Worm (Caenorhabditis elegans) whole organism, early embryonic: ENCODE measurements around the gene agmo-1.

Experiments used
- B0310.2 ChIP-seq: sonication (generic microtip); optimal IDR thresholded peaks from 2 replicates; lab custom pipeline; 2016; ENCODE audit warnings: mild to moderate bottlenecking, missing genetic modification characterization, missing compliant biosample characterization
- F13C5.2 ChIP-seq: sonication (generic microtip); optimal IDR thresholded peaks from 2 replicates; lab custom pipeline; 2017; ENCODE audit warnings: mild to moderate bottlenecking, missing genetic modification characterization, inconsistent platforms, missing compliant biosample characterization
- aly-1 ChIP-seq: sonication (generic microtip); optimal IDR thresholded peaks from 2 replicates; lab custom pipeline; 2016; ENCODE audit warnings: missing genetic modification characterization, missing compliant biosample characterization
- ama-1 ChIP-seq: fragments of 150-350 bp; optimal IDR thresholded peaks from 2 replicates; lab custom pipeline; 2014
- ceh-13 ChIP-seq: fragments of 200-800 bp; sonication (Bioruptor generic); optimal IDR thresholded peaks from 2 replicates; lab custom pipeline; 2018; ENCODE audit warnings: mild to moderate bottlenecking, missing genetic modification characterization, missing compliant biosample characterization
- ceh-36 ChIP-seq: sonication (generic microtip); optimal IDR thresholded peaks from 2 replicates; lab custom pipeline; 2016; ENCODE audit warnings: missing genetic modification characterization, inconsistent platforms, missing compliant biosample characterization
- ets-7 ChIP-seq: sonication (generic microtip); optimal IDR thresholded peaks from 2 replicates; lab custom pipeline; 2016; ENCODE audit warnings: missing genotype, missing genetic modification characterization, missing compliant biosample characterization
- flt-1 ChIP-seq: fragments of 200-800 bp; sonication (Bioruptor generic); IDR thresholded peaks from 2 replicates; pipeline ENCODE4 v1.3.6; 2022; ENCODE audit warnings: missing genetic modification characterization, missing compliant biosample characterization
- hmbx-1 ChIP-seq: sonication (generic microtip); optimal IDR thresholded peaks from 2 replicates; lab custom pipeline; 2016; ENCODE audit warnings: mild to moderate bottlenecking, missing genetic modification characterization, missing compliant biosample characterization
- hmg-4 ChIP-seq: fragments of 200-800 bp; sonication (Bioruptor generic); optimal IDR thresholded peaks from 2 replicates; lab custom pipeline; 2018; ENCODE audit warnings: mild to moderate bottlenecking, missing genetic modification characterization, missing compliant biosample characterization
- hnd-1 ChIP-seq: sonication (generic microtip); optimal IDR thresholded peaks from 2 replicates; lab custom pipeline; 2016; ENCODE audit warnings: missing genetic modification characterization, missing compliant biosample characterization
- pes-1 ChIP-seq: fragments of 200-800 bp; sonication (Bioruptor generic); IDR thresholded peaks from 2 replicates; pipeline ENCODE4 v1.3.6; 2022; ENCODE audit warnings: missing genetic modification reagents, missing genetic modification characterization, missing compliant biosample characterization
- scrt-1 ChIP-seq: fragments of 200-800 bp; sonication (Bioruptor generic); IDR thresholded peaks from 2 replicates; pipeline ENCODE4 v1.3.6; 2022; ENCODE audit warnings: missing genetic modification characterization, missing compliant biosample characterization
- sea-1 ChIP-seq: fragments of 200-800 bp; sonication (Bioruptor generic); conservative IDR thresholded peaks from 2 replicates; pipeline ENCODE4 v1.3.6; 2022; ENCODE audit warnings: missing genetic modification characterization, missing compliant biosample characterization
- tbx-11 ChIP-seq: fragments of 200-800 bp; sonication (Bioruptor generic); IDR thresholded peaks from 2 replicates; pipeline ENCODE4 v1.3.6; 2022; ENCODE audit warnings: missing genetic modification characterization, missing compliant biosample characterization
- tbx-37 ChIP-seq: fragments of 200-800 bp; sonication (Bioruptor generic); conservative IDR thresholded peaks from 2 replicates; pipeline ENCODE4 v1.3.6; 2022; ENCODE audit warnings: missing genetic modification reagents, missing genetic modification characterization, missing compliant biosample characterization
- tra-4 ChIP-seq: sonication (generic microtip); optimal IDR thresholded peaks from 2 replicates; lab custom pipeline; 2017; ENCODE audit warnings: missing genetic modification characterization, missing compliant biosample characterization

Gene agmo-1

ce11 chrIII:12798469-12798868, at the start of gene agmo-1:
Gene agmo-1 (minus strand): TSS chrIII:12798569.
- TF ChIP-seq ama-1 (lab: Kevin White, UChicago) (no peak), sea-1 (GFP tag; lab: Robert Waterston, UW) (no peak), flt-1 (GFP tag; lab: Robert Waterston, UW) (no peak), hnd-1 (tag; lab: Kevin White, UChicago) (no peak), scrt-1 (GFP tag; lab: Robert Waterston, UW) (no peak), hmbx-1 (tag; lab: Kevin White, UChicago) (no peak), ceh-36 (tag; lab: Kevin White, UChicago) (no peak), hmg-4 (GFP tag; lab: Kevin White, UChicago) (no peak), pes-1 (GFP tag; lab: Robert Waterston, UW) (no peak), tbx-11 (GFP tag; lab: Robert Waterston, UW) (no peak), aly-1 (tag; lab: Kevin White, UChicago) (no peak), ets-7 (no peak), B0310.2 (no peak), tbx-37 (GFP tag; lab: Robert Waterston, UW) (no peak), F13C5.2 (tag; lab: Kevin White, UChicago) (no peak), tra-4 (tag; lab: Kevin White, UChicago) (no peak), ceh-13 (GFP tag; lab: Kevin White, UChicago) (no peak)

DNA sequence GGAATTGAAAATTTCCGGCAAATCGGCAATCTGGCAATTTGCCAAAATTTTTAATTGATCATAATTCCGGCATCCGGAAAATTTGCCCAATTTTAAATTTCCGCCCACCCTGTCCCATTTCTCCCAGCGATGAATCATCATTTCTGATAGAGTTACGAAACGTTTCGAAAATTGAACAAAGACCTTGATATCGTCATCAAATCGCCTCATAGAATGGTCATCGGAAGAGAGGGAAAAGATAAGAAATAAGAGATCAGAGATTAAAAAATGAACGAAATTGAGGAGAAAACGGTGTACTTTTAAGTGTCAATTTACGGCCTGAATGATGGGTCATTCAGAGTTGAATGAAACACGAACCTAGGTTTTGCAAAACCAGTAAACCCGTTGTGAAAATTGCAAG, 49.3 kb upstream of the agmo-1 start:
- TF ChIP-seq ama-1 (lab: Kevin White, UChicago) (no peak), B0310.2 (no peak), ceh-36 (tag; lab: Kevin White, UChicago) (no peak), ets-7 (no peak), F13C5.2 (tag; lab: Kevin White, UChicago) (no peak), tbx-37 (GFP tag; lab: Robert Waterston, UW) (no peak), flt-1 (GFP tag; lab: Robert Waterston, UW) (no peak), hmbx-1 (tag; lab: Kevin White, UChicago) (no peak), sea-1 (GFP tag; lab: Robert Waterston, UW) (no peak), ceh-13 (GFP tag; lab: Kevin White, UChicago) (no peak), pes-1 (GFP tag; lab: Robert Waterston, UW) (no peak), aly-1 (tag; lab: Kevin White, UChicago) (no peak), hmg-4 (GFP tag; lab: Kevin White, UChicago) (no peak), hnd-1 (tag; lab: Kevin White, UChicago) (no peak), scrt-1 (GFP tag; lab: Robert Waterston, UW) (no peak), tbx-11 (GFP tag; lab: Robert Waterston, UW) (no peak), tra-4 (tag; lab: Kevin White, UChicago) (no peak)

ce11 chrIII:12842858-12843257, 44.5 kb upstream of the agmo-1 start:
- no peak for TF ChIP-seq hmbx-1 (tag; lab: Kevin White, UChicago)
- no peak for TF ChIP-seq sea-1 (GFP tag; lab: Robert Waterston, UW)
- no peak for TF ChIP-seq tbx-37 (GFP tag; lab: Robert Waterston, UW)
- TF ChIP-seq ceh-13 (GFP tag; lab: Kevin White, UChicago), result no peak
- no peak for TF ChIP-seq tra-4 (tag; lab: Kevin White, UChicago)
- no peak for TF ChIP-seq hmg-4 (GFP tag; lab: Kevin White, UChicago)
- no peak for TF ChIP-seq ets-7
- no peak for TF ChIP-seq F13C5.2 (tag; lab: Kevin White, UChicago)
- no peak for TF ChIP-seq pes-1 (GFP tag; lab: Robert Waterston, UW)
- no peak for TF ChIP-seq scrt-1 (GFP tag; lab: Robert Waterston, UW)
- TF ChIP-seq aly-1 (tag; lab: Kevin White, UChicago), result no peak

- no peak for TF ChIP-seq tbx-11 (GFP tag; lab: Robert Waterston, UW)
- TF ChIP-seq hnd-1 (tag; lab: Kevin White, UChicago), result no peak
- no peak for TF ChIP-seq F13C5.2 (tag; lab: Kevin White, UChicago)
- TF ChIP-seq hmg-4 (GFP tag; lab: Kevin White, UChicago), result no peak
- no peak for TF ChIP-seq ets-7
- no peak for TF ChIP-seq pes-1 (GFP tag; lab: Robert Waterston, UW)
- no peak for TF ChIP-seq hmbx-1 (tag; lab: Kevin White, UChicago)
- no peak for TF ChIP-seq ama-1 (lab: Kevin White, UChicago)
- TF ChIP-seq ceh-36 (tag; lab: Kevin White, UChicago), result no peak
- no peak for TF ChIP-seq B0310.2
- no peak for TF ChIP-seq aly-1 (tag; lab: Kevin White, UChicago)
- no peak for TF ChIP-seq tbx-37 (GFP tag; lab: Robert Waterston, UW)
- no peak for TF ChIP-seq tra-4 (tag; lab: Kevin White, UChicago)
- no peak for TF ChIP-seq scrt-1 (GFP tag; lab: Robert Waterston, UW)
- no peak for TF ChIP-seq sea-1 (GFP tag; lab: Robert Waterston, UW)
- no peak for TF ChIP-seq ceh-13 (GFP tag; lab: Kevin White, UChicago)
- no peak for TF ChIP-seq flt-1 (GFP tag; lab: Robert Waterston, UW)
These were observed 43.0 kb upstream of the agmo-1 start for ce11 chrIII:12841328-12841727.

DNA sequence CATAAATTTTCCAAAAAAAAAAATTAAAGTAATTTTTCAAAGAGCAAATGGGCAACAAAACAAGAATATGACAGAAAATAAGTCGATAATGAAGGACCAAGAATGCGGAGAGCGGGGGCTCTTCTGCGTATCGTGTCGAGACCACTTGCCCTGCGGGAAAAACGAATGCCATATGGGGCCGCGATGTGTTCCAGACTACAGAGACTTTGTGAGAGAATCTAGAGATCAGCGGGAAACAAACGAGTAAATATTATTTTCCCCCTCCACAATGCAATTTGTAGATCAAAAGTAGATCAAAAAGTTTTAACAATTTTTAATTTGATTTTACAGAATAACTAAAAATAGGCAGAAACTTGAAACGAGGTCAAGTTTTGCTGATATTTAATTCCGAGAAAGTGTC, 41.8 kb upstream of the agmo-1 start:
- no peak for TF ChIP-seq sea-1 (GFP tag; lab: Robert Waterston, UW)
- no peak for TF ChIP-seq hmg-4 (GFP tag; lab: Kevin White, UChicago)
- no peak for TF ChIP-seq pes-1 (GFP tag; lab: Robert Waterston, UW)
- no peak for TF ChIP-seq ceh-13 (GFP tag; lab: Kevin White, UChicago)
- no peak for TF ChIP-seq tbx-11 (GFP tag; lab: Robert Waterston, UW)
- TF ChIP-seq ets-7, result no peak
- TF ChIP-seq aly-1 (tag; lab: Kevin White, UChicago), result no peak
- no peak for TF ChIP-seq F13C5.2 (tag; lab: Kevin White, UChicago)
- no peak for TF ChIP-seq tbx-37 (GFP tag; lab: Robert Waterston, UW)
- no peak for TF ChIP-seq flt-1 (GFP tag; lab: Robert Waterston, UW)
- TF ChIP-seq scrt-1 (GFP tag; lab: Robert Waterston, UW), result no peak
- no peak for TF ChIP-seq ama-1 (lab: Kevin White, UChicago)
- TF ChIP-seq ceh-36 (tag; lab: Kevin White, UChicago), result no peak
- TF ChIP-seq tra-4 (tag; lab: Kevin White, UChicago), result no peak
- no peak for TF ChIP-seq B0310.2
- TF ChIP-seq hnd-1 (tag; lab: Kevin White, UChicago), result no peak
- no peak for TF ChIP-seq hmbx-1 (tag; lab: Kevin White, UChicago)

DNA sequence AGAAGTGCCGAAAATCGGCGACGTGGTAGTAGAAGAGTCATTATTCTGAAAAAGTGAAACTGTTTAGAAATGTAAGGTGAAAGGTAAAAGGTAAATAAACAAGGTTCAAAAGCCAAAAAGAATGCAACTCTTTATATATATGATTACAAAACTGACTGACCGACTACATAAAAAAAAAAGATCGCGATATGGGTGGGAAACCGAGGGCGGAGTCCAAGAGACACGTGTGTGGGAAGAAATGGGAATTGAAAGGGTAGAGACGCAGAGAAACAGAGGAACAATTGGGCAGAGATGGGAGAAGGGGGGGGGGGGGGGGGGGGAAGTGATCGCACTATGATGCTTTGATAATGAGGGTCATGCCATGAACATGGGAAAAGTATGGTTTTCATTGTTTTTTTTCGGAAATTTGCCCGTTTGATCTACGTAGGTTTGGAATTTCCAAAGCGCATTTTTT, 40.6 kb upstream of the agmo-1 start, which contains the start of gene Y37D8A.4:
TSS of gene Y37D8A.4 (minus strand) at position 51 of the 454 bp plus-strand sequence.
- TF ChIP-seq tbx-11 (GFP tag; lab: Robert Waterston, UW) (no peak), aly-1 (tag; lab: Kevin White, UChicago) (no peak), tbx-37 (GFP tag; lab: Robert Waterston, UW) (no peak)
